Fruit fly (Drosophila melanogaster): ENCODE data around the gene drongo.

Gene drongo

DNA sequence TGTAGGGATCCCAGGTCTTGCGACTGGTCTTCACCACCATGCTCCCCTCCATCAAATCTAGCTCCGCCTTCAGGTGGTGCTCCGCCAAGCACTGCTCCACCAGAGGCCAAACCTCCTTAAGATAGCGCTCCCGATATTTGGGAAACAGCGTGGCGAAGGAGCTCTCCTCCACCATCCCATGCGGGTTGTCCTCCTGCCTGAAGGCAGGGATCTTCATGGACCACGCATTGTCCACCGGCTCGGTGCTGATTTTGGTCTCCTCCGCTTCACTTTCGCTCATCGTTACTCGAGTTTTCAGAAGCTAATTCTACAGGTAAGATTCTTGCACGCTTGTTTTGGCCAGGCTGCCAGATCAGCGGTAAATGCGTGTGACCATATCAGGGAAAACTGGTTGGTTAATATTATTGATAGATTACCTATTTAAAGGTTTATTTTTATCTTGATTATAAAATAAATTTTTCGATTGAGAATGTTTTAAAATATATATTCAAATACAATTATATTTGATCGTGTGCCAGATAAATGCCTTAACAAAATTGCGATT lies 18.7 kb upstream of the drongo start, which contains the start of gene dbe:
Gene dbe, minus strand, starts transcription at position 361 of the 544 bp plus-strand sequence.
- TF ChIP-seq br (GFP tag; optimal IDR thresholded peaks at IDR 0.05) = no peak
- TF ChIP-seq CrebA (GFP tag; optimal IDR thresholded peaks at IDR 0.05; ENCODE audit: borderline replicate concordance) = no peak
- no peak for TF ChIP-seq psq (GFP tag; optimal IDR thresholded peaks at IDR 0.05)
- TF ChIP-seq pan (optimal IDR thresholded peaks at IDR 0.05) = no peak
- no peak for TF ChIP-seq Mio (GFP tag; optimal IDR thresholded peaks at IDR 0.05)
- TF ChIP-seq usp (GFP tag; optimal IDR thresholded peaks at IDR 0.05) = no peak
- TF ChIP-seq Dif (GFP tag; optimal IDR thresholded peaks at IDR 0.05; ENCODE audit: partially characterized antibody) = no peak
- TF ChIP-seq Sp1 (GFP tag; optimal IDR thresholded peaks at IDR 0.05) = peak; percentile 25
- TF ChIP-seq Vsx2 (GFP tag; optimal IDR thresholded peaks at IDR 0.05; ENCODE audit: partially characterized antibody) = no peak
- no peak for TF ChIP-seq Dfd (GFP tag; optimal IDR thresholded peaks at IDR 0.05)
- TF ChIP-seq sv (GFP tag; optimal IDR thresholded peaks at IDR 0.05) = no peak
- no peak for TF ChIP-seq dl (GFP tag; optimal IDR thresholded peaks at IDR 0.05; ENCODE audit: insufficient read depth in 1 of 2, partially characterized antibody in 2 of 2)
- TF ChIP-seq jim (GFP tag; optimal IDR thresholded peaks at IDR 0.05) = no peak
- TF ChIP-seq fru (GFP tag; optimal IDR thresholded peaks at IDR 0.05) = no peak
- TF ChIP-seq Myc (optimal IDR thresholded peaks at IDR 0.05) = no peak
- no peak for TF ChIP-seq ey (GFP tag; optimal IDR thresholded peaks at IDR 0.05)
- no peak for TF ChIP-seq GATAd (GFP tag; optimal IDR thresholded peaks at IDR 0.05)
- no peak for TF ChIP-seq Rel (GFP tag; optimal IDR thresholded peaks at IDR 0.05)
- TF ChIP-seq Rel (tag; optimal IDR thresholded peaks at IDR 0.05) = no peak
- peak in 1 of 2 experiments; percentile 56 for TF ChIP-seq foxo (GFP tag; optimal IDR thresholded peaks at IDR 0.05)
- TF ChIP-seq HLH106 (tag; optimal IDR thresholded peaks at IDR 0.05) = peak; percentile 38
- peak; percentile 19 for TF ChIP-seq Hr83 (GFP tag; optimal IDR thresholded peaks at IDR 0.05; ENCODE audit: poor library complexity, severe bottlenecking)
- no peak for TF ChIP-seq woc (GFP tag; optimal IDR thresholded peaks at IDR 0.05)
- TF ChIP-seq dmrt93B (GFP tag; optimal IDR thresholded peaks at IDR 0.05) = no peak
- TF ChIP-seq Hnf4 (GFP tag; optimal IDR thresholded peaks at IDR 0.05) = no peak
- TF ChIP-seq tai (GFP tag; optimal IDR thresholded peaks at IDR 0.05) = no peak
- no peak for TF ChIP-seq h (GFP tag; optimal IDR thresholded peaks at IDR 0.05)
- no peak for TF ChIP-seq dsf (GFP tag; optimal IDR thresholded peaks at IDR 0.05; ENCODE audit: borderline replicate concordance)
- TF ChIP-seq Abd-B (GFP tag; optimal IDR thresholded peaks at IDR 0.05) = no peak
- TF ChIP-seq OdsH (GFP tag; optimal IDR thresholded peaks at IDR 0.05) = no peak
- TF ChIP-seq CG32264 (GFP tag; optimal IDR thresholded peaks at IDR 0.05) = no peak
- TF ChIP-seq rgr (GFP tag; optimal IDR thresholded peaks at IDR 0.05) = no peak
- no peak for TF ChIP-seq brk (GFP tag; optimal IDR thresholded peaks at IDR 0.05)
- no peak for TF ChIP-seq CG9705 (GFP tag; optimal IDR thresholded peaks at IDR 0.05)
- TF ChIP-seq Jra (GFP tag; optimal IDR thresholded peaks at IDR 0.05) = no peak
- TF ChIP-seq sage (GFP tag; optimal IDR thresholded peaks at IDR 0.05) = no peak

DNA sequence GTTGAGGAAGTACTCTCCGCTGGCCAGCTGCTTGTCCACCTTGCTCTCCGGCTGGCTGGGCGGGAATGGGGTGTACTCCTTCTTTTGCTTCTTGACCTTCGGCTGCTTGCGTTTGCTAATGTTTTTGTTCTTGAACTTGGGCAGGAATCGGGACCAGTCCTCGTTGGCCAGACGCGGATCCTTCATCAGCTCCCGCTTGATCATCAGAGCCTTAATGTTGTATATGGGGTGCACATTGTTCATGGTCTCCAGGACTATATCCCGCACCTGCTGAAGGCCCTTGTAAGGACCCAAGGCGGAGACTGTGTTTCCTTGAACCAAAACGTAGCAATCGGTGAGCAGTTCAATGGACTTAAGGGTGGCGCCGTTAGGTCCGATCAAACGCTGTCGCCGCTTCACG lies 18.1 kb upstream of the drongo start:
- TF ChIP-seq OdsH (GFP tag; optimal IDR thresholded peaks at IDR 0.05) (no peak), CG9705 (GFP tag; optimal IDR thresholded peaks at IDR 0.05) (no peak), woc (GFP tag; optimal IDR thresholded peaks at IDR 0.05) (no peak), Hnf4 (GFP tag; optimal IDR thresholded peaks at IDR 0.05) (no peak), pan (optimal IDR thresholded peaks at IDR 0.05) (no peak)

- TF ChIP-seq Rel (GFP tag; optimal IDR thresholded peaks at IDR 0.05) (no peak), Rel (tag; optimal IDR thresholded peaks at IDR 0.05) (peak; percentile 6), woc (GFP tag; optimal IDR thresholded peaks at IDR 0.05) (peak; percentile 36), Hr78 (GFP tag; optimal IDR thresholded peaks at IDR 0.05) (no peak), sage (GFP tag; optimal IDR thresholded peaks at IDR 0.05) (peak; percentile 21), CrebA (GFP tag; optimal IDR thresholded peaks at IDR 0.05; ENCODE audit: borderline replicate concordance) (no peak), brk (GFP tag; optimal IDR thresholded peaks at IDR 0.05) (peak; percentile 37), Hr83 (GFP tag; optimal IDR thresholded peaks at IDR 0.05; ENCODE audit: poor library complexity, severe bottlenecking) (peak; percentile 19), Mio (GFP tag; optimal IDR thresholded peaks at IDR 0.05) (no peak), CG32264 (GFP tag; optimal IDR thresholded peaks at IDR 0.05) (no peak), Vsx2 (GFP tag; optimal IDR thresholded peaks at IDR 0.05; ENCODE audit: partially characterized antibody) (no peak), rgr (GFP tag; optimal IDR thresholded peaks at IDR 0.05) (peak; percentile 2), Hnf4 (GFP tag; optimal IDR thresholded peaks at IDR 0.05) (peak; percentile 43), Jra (GFP tag; optimal IDR thresholded peaks at IDR 0.05) (no peak), HLH106 (tag; optimal IDR thresholded peaks at IDR 0.05) (peak; percentile 43), Myc (optimal IDR thresholded peaks at IDR 0.05) (no peak), Abd-B (GFP tag; optimal IDR thresholded peaks at IDR 0.05) (no peak), Sp1 (GFP tag; optimal IDR thresholded peaks at IDR 0.05) (peak; percentile 30), Dfd (GFP tag; optimal IDR thresholded peaks at IDR 0.05) (no peak), jim (GFP tag; optimal IDR thresholded peaks at IDR 0.05) (no peak), GATAd (GFP tag; optimal IDR thresholded peaks at IDR 0.05) (no peak), Dif (GFP tag; optimal IDR thresholded peaks at IDR 0.05; ENCODE audit: partially characterized antibody) (peak; percentile 82), psq (GFP tag; optimal IDR thresholded peaks at IDR 0.05) (peak; percentile 38), foxo (GFP tag; optimal IDR thresholded peaks at IDR 0.05) (no peak), dl (GFP tag; optimal IDR thresholded peaks at IDR 0.05; ENCODE audit: insufficient read depth in 1 of 2, partially characterized antibody in 2 of 2) (peak in 1 of 2 experiments; percentile 56), lola (GFP tag; optimal IDR thresholded peaks at IDR 0.05) (no peak), tai (GFP tag; optimal IDR thresholded peaks at IDR 0.05) (no peak), CG9705 (GFP tag; optimal IDR thresholded peaks at IDR 0.05) (no peak), br (GFP tag; optimal IDR thresholded peaks at IDR 0.05) (no peak), dmrt93B (GFP tag; optimal IDR thresholded peaks at IDR 0.05) (no peak), fru (GFP tag; optimal IDR thresholded peaks at IDR 0.05) (peak; percentile 68), h (GFP tag; optimal IDR thresholded peaks at IDR 0.05) (peak; percentile 48)
Measured at dm6 chr2L:867899-868605, 17.2 kb upstream of the drongo start, which contains the start of gene aru. Gene aru (minus strand): TSS chr2L:868354.

All from whole organism, wandering third instar larva.